Fruit fly (Drosophila melanogaster) S2 (cell line): ENCODE measurements around the gene CtIP.

Experiments used
- CG8478 ChIP-seq: fragments of >200 bp; optimal IDR thresholded peaks from 2 replicates; lab custom pipeline; 2018
- CTCF ChIP-seq, 2 experiments: fragments of >200 bp; optimal IDR thresholded peaks; 2 replicates each; lab custom pipeline; 2018

DNA sequence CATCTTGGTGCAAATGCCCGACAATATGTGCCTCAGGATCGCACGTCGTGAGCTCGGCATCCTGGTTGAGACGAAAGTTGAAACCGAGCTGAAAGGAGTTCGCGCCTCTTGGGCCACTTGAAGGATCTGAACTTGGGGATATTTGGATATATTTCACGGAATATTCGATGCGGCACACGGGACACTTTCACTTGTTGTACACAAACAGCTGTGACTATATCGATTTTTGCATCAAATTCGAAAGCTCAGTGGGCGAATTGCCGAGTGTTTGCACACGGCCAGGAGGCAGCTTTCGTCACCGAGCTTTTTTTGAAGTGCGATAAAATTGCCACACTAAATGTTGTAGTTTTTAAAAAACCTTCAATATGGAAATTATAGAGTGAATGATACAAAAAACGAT, 25.7 kb upstream of the CtIP start, which contains the start of gene CG13248:
- TF ChIP-seq CG8478 (lab: Kevin White, UChicago) (no peak), CTCF (optimal IDR thresholded peaks at IDR 0.05; lab: Kevin White, UChicago) (no peak)
